Fruit fly (Drosophila melanogaster): ENCODE results near the gene Cyp4g1.
A peak's percentile ranks its signal among the peaks of the same experiment; 100 is the strongest.

Gene Cyp4g1

DNA sequence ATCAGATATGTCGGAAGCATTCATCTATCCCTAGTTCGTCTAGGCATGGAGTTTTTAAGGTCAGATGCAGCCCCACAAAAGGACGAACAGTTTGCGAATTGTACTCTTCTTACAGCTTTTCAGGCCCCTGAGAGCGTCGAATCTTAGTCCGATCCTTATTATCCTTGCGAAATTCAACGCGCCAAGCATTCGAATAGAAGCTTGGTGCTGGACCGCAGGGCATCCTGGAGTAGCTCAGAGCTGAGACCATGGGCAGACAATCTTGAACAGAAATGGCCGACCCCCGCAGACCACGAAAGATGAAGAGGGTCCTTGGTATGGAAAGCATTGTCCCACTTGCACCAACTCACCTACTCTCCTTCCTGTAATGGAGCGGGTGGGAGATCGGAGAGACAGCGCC is 9.6 kb upstream of the Cyp4g1 start, which contains the start of gene CG32817:
CG32817 (plus strand) TSS at position 301 of the 400 bp plus-strand sequence.
- TF ChIP-seq woc (GFP tag; optimal IDR thresholded peaks at IDR 0.05) (no peak), Dfd (GFP tag; optimal IDR thresholded peaks at IDR 0.05) (no peak), brk (GFP tag; optimal IDR thresholded peaks at IDR 0.05) (no peak), Myc (optimal IDR thresholded peaks at IDR 0.05) (no peak), sage (GFP tag; optimal IDR thresholded peaks at IDR 0.05) (no peak), dl (GFP tag; optimal IDR thresholded peaks at IDR 0.05; ENCODE audit: insufficient read depth in 1 of 2, partially characterized antibody in 2 of 2) (no peak), GATAd (GFP tag; optimal IDR thresholded peaks at IDR 0.05) (no peak), CG9705 (GFP tag; optimal IDR thresholded peaks at IDR 0.05) (no peak), CrebA (GFP tag; optimal IDR thresholded peaks at IDR 0.05; ENCODE audit: borderline replicate concordance) (no peak), fru (GFP tag; optimal IDR thresholded peaks at IDR 0.05) (no peak), Rel (GFP tag; optimal IDR thresholded peaks at IDR 0.05) (no peak), Rel (tag; optimal IDR thresholded peaks at IDR 0.05) (no peak), Jra (GFP tag; optimal IDR thresholded peaks at IDR 0.05) (no peak), Dif (GFP tag; optimal IDR thresholded peaks at IDR 0.05; ENCODE audit: partially characterized antibody) (no peak), CG32264 (GFP tag; optimal IDR thresholded peaks at IDR 0.05) (no peak), N (GFP tag; optimal IDR thresholded peaks at IDR 0.05) (no peak), Hr78 (GFP tag; optimal IDR thresholded peaks at IDR 0.05) (no peak), pan (optimal IDR thresholded peaks at IDR 0.05) (no peak), usp (GFP tag; optimal IDR thresholded peaks at IDR 0.05) (no peak)

DNA sequence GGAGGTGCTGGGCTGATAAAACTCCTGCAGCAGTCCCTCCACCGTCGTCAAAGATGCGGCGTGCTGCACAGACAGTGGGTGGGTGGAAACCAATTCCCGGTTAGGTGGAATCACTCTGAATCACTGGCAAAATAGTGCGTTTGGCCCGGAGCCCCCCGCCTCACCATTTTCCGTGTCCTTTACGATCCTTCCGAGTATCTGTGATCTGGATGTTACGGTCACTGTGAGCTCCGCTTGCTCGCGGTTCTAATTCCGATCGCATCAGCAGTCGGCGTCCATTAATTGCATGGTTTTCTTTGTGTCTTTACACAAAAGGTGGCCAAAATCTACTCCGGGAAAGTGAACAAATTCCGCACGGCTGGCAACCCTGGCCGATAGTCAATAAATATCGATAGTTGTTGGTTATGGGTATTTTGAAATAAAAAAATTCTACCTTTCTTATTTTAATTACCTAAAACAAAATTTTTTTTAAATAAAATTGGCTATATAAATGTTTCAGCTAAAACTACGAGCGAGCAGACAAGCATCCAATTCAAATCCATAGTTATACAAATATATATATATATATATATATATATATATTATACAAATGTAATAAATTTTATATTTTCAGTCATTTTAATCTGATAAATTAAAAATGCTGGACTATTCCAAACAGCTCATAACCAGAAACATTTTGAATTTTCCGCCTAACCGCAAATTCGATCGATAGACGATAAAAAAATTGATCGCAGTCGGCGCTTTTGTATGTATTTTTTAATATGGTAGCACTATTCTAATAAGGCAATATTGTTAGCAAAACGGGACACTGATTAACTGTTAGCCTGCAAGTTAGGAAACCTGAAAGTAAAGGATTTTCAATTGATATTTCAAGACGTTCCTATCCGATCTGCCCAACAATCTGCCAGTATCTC is 7.4 kb upstream of the Cyp4g1 start, which contains the start of the genes ebo and CG13373:
ebo (minus strand) TSS at position 350 of the 914 bp plus-strand sequence.
CG13373 (plus strand) TSS at position 755 of the 914 bp plus-strand sequence.
- TF ChIP-seq Myc (optimal IDR thresholded peaks at IDR 0.05) (no peak), Jra (GFP tag; optimal IDR thresholded peaks at IDR 0.05) (no peak), CrebA (GFP tag; optimal IDR thresholded peaks at IDR 0.05; ENCODE audit: borderline replicate concordance) (no peak), ey (GFP tag; optimal IDR thresholded peaks at IDR 0.05) (no peak), Dif (GFP tag; optimal IDR thresholded peaks at IDR 0.05; ENCODE audit: partially characterized antibody) (no peak), psq (GFP tag; optimal IDR thresholded peaks at IDR 0.05) (peak; percentile 23), OdsH (GFP tag; optimal IDR thresholded peaks at IDR 0.05) (peak; percentile 13), Mio (GFP tag; optimal IDR thresholded peaks at IDR 0.05) (no peak), br (GFP tag; optimal IDR thresholded peaks at IDR 0.05) (no peak), sage (GFP tag; optimal IDR thresholded peaks at IDR 0.05) (no peak), Hr83 (GFP tag; optimal IDR thresholded peaks at IDR 0.05; ENCODE audit: poor library complexity, severe bottlenecking) (peak; percentile 69), dsf (GFP tag; optimal IDR thresholded peaks at IDR 0.05; ENCODE audit: borderline replicate concordance) (no peak), Hr78 (GFP tag; optimal IDR thresholded peaks at IDR 0.05) (no peak), Dfd (GFP tag; optimal IDR thresholded peaks at IDR 0.05) (no peak), sv (GFP tag; optimal IDR thresholded peaks at IDR 0.05) (no peak), CG9705 (GFP tag; optimal IDR thresholded peaks at IDR 0.05) (no peak), HLH106 (tag; optimal IDR thresholded peaks at IDR 0.05) (peak; percentile 53), h (GFP tag; optimal IDR thresholded peaks at IDR 0.05) (no peak), Vsx2 (GFP tag; optimal IDR thresholded peaks at IDR 0.05; ENCODE audit: partially characterized antibody) (no peak), Hnf4 (GFP tag; optimal IDR thresholded peaks at IDR 0.05) (no peak), woc (GFP tag; optimal IDR thresholded peaks at IDR 0.05) (no peak), Sp1 (GFP tag; optimal IDR thresholded peaks at IDR 0.05) (no peak), foxo (GFP tag; optimal IDR thresholded peaks at IDR 0.05) (peak in 1 of 2 experiments; percentile 46), brk (GFP tag; optimal IDR thresholded peaks at IDR 0.05) (no peak), dmrt93B (GFP tag; optimal IDR thresholded peaks at IDR 0.05) (no peak), jim (GFP tag; optimal IDR thresholded peaks at IDR 0.05) (no peak), fru (GFP tag; optimal IDR thresholded peaks at IDR 0.05) (no peak), dl (GFP tag; optimal IDR thresholded peaks at IDR 0.05; ENCODE audit: insufficient read depth in 1 of 2, partially characterized antibody in 2 of 2) (no peak), CG32264 (GFP tag; optimal IDR thresholded peaks at IDR 0.05) (no peak), Rel (GFP tag; optimal IDR thresholded peaks at IDR 0.05) (no peak), Rel (tag; optimal IDR thresholded peaks at IDR 0.05) (no peak), Abd-B (GFP tag; optimal IDR thresholded peaks at IDR 0.05) (no peak), N (GFP tag; optimal IDR thresholded peaks at IDR 0.05) (no peak), rgr (GFP tag; optimal IDR thresholded peaks at IDR 0.05) (peak; percentile 58), tai (GFP tag; optimal IDR thresholded peaks at IDR 0.05) (no peak), usp (GFP tag; optimal IDR thresholded peaks at IDR 0.05) (no peak), lola (GFP tag; optimal IDR thresholded peaks at IDR 0.05) (no peak), GATAd (GFP tag; optimal IDR thresholded peaks at IDR 0.05) (no peak), pan (optimal IDR thresholded peaks at IDR 0.05) (no peak)

All from whole organism, wandering third instar larva.